Worm (Caenorhabditis elegans) whole organism, L1 larva: ENCODE data around the gene nlp-29.

Experiments used
- Y116A8C.19 ChIP-seq: sonication (generic microtip); optimal IDR thresholded peaks from 2 replicates; lab custom pipeline; 2016; ENCODE audit warnings: missing compliant biosample characterization, missing genetic modification characterization, borderline replicate concordance
- alr-1 ChIP-seq: fragments of 200-800 bp; sonication (Bioruptor generic); optimal IDR thresholded peaks from 2 replicates; lab custom pipeline; 2018; ENCODE audit warnings: borderline replicate concordance, mild to moderate bottlenecking, missing genetic modification characterization, missing compliant biosample characterization
- aly-2 ChIP-seq: fragments of 150-350 bp; optimal IDR thresholded peaks from 2 replicates; lab custom pipeline; 2014; ENCODE audit warnings: missing biosample characterization, missing genetic modification characterization
- blmp-1 ChIP-seq: fragments of 150-350 bp; optimal IDR thresholded peaks from 2 replicates; lab custom pipeline; 2014; ENCODE audit warnings: missing biosample characterization, missing genetic modification characterization
- ceh-88 ChIP-seq: fragments of 200-800 bp; sonication (Bioruptor generic); IDR thresholded peaks from 2 replicates; pipeline ENCODE4 v1.3.6; 2022; ENCODE audit warnings: missing genetic modification characterization, missing compliant biosample characterization
- dpl-1 ChIP-seq, 3 experiments: fragments of 150-350 bp in 2 of 3; sonication (generic microtip) in 1 of 3; optimal IDR thresholded peaks; 2 replicates each; lab custom pipeline; 2014 to 2017; ENCODE audit warnings: missing biosample characterization in 3 of 3, missing genetic modification characterization in 3 of 3, missing genetic modification reagents in 3 of 3
- efl-1 ChIP-seq, 4 experiments: fragments of 150-350 bp; optimal IDR thresholded peaks in 3 of 4; peaks in 1 of 4; 1 replicate in 1 of 4; 2 replicates in 3 of 4; lab custom pipeline; 2014; ENCODE audit warnings: missing biosample characterization in 2 of 4, missing genetic modification characterization in 2 of 4, missing genetic modification reagents in 2 of 4
- efl-3 ChIP-seq: fragments of 200-800 bp; sonication (Bioruptor generic); optimal IDR thresholded peaks from 2 replicates; lab custom pipeline; 2018; ENCODE audit warnings: mild to moderate bottlenecking, missing genetic modification characterization, missing compliant biosample characterization
- elt-2 ChIP-seq: sonication (generic microtip); optimal IDR thresholded peaks from 2 replicates; lab custom pipeline; 2016; ENCODE audit warnings: missing genetic modification characterization, mild to moderate bottlenecking, inconsistent platforms, missing compliant biosample characterization, missing genetic modification reagents
- elt-3 ChIP-seq, 6 experiments: fragments of 150-350 bp in 1 of 6; sonication (generic microtip); optimal IDR thresholded peaks; 2 replicates each; lab custom pipeline; 2017 to 2018; ENCODE audit warnings: missing biosample characterization in 6 of 6, missing genetic modification characterization in 6 of 6, inconsistent platforms in 1 of 6
- irx-1 ChIP-seq: sonication (generic microtip); optimal IDR thresholded peaks from 2 replicates; lab custom pipeline; 2016; ENCODE audit warnings: missing genetic modification characterization, missing compliant biosample characterization
- lin-14 ChIP-seq: fragments of 200-800 bp; sonication (Bioruptor generic); optimal IDR thresholded peaks from 2 replicates; lab custom pipeline; 2018; ENCODE audit warnings: mild to moderate bottlenecking, missing genetic modification characterization, moderate library complexity, missing compliant biosample characterization
- lin-35 ChIP-seq, 2 experiments: fragments of 150-350 bp; optimal IDR thresholded peaks; 2 replicates each; lab custom pipeline; 2014; ENCODE audit warnings: missing biosample characterization in 2 of 2, missing genetic modification characterization in 2 of 2, missing genetic modification reagents in 2 of 2
- mef-2 ChIP-seq: fragments of 150-350 bp; optimal IDR thresholded peaks from 2 replicates; lab custom pipeline; 2014; ENCODE audit warnings: missing biosample characterization, missing genetic modification characterization
- mep-1 ChIP-seq: fragments of 150-350 bp; optimal IDR thresholded peaks from 2 replicates; lab custom pipeline; 2014; ENCODE audit warnings: missing biosample characterization, missing genetic modification characterization
- nhr-11 ChIP-seq: fragments of 150-350 bp; optimal IDR thresholded peaks from 2 replicates; lab custom pipeline; 2014; ENCODE audit warnings: missing biosample characterization, missing genetic modification characterization
- nhr-12 ChIP-seq: sonication (generic microtip); optimal IDR thresholded peaks from 2 replicates; lab custom pipeline; 2017; ENCODE audit warnings: missing biosample characterization, missing genetic modification characterization
- nhr-20 ChIP-seq: sonication (generic microtip); optimal IDR thresholded peaks from 2 replicates; lab custom pipeline; 2016; ENCODE audit warnings: mild to moderate bottlenecking, missing genetic modification characterization, missing compliant biosample characterization
- nhr-237 ChIP-seq: fragments of 150-350 bp; optimal IDR thresholded peaks from 2 replicates; lab custom pipeline; 2014; ENCODE audit warnings: missing biosample characterization, missing genetic modification characterization
- nhr-71 ChIP-seq: sonication (generic microtip); optimal IDR thresholded peaks from 2 replicates; lab custom pipeline; 2016; ENCODE audit warnings: mild to moderate bottlenecking, missing genetic modification characterization, moderate library complexity, missing compliant biosample characterization
- nhr-76 ChIP-seq: sonication (generic microtip); optimal IDR thresholded peaks from 2 replicates; lab custom pipeline; 2017; ENCODE audit warnings: missing biosample characterization, missing genetic modification characterization
- nhr-77 ChIP-seq: fragments of 150-350 bp; optimal IDR thresholded peaks from 2 replicates; lab custom pipeline; 2014; ENCODE audit warnings: missing biosample characterization, missing genetic modification characterization
- nhr-84 ChIP-seq: sonication (generic microtip); optimal IDR thresholded peaks from 2 replicates; lab custom pipeline; 2017; ENCODE audit warnings: missing biosample characterization, missing genetic modification characterization
- nhr-85 ChIP-seq: sonication (generic microtip); peaks from one replicate; lab custom pipeline; 2016; ENCODE audit warnings: missing genetic modification characterization, inconsistent platforms, missing compliant biosample characterization
- nhr-90 ChIP-seq: sonication (generic microtip); optimal IDR thresholded peaks from 2 replicates; lab custom pipeline; 2016; ENCODE audit warnings: mild to moderate bottlenecking, missing genetic modification characterization, missing compliant biosample characterization; ENCODE audit not compliant: poor library complexity
- snu-23 ChIP-seq: sonication (generic microtip); optimal IDR thresholded peaks from 2 replicates; lab custom pipeline; 2016; ENCODE audit warnings: missing genetic modification characterization, missing compliant biosample characterization
- sox-4 ChIP-seq: sonication (generic microtip); optimal IDR thresholded peaks from 2 replicates; lab custom pipeline; 2016; ENCODE audit warnings: missing genetic modification characterization, missing compliant biosample characterization
- sptf-1 ChIP-seq: fragments of 150-350 bp; optimal IDR thresholded peaks from 2 replicates; lab custom pipeline; 2014; ENCODE audit warnings: missing biosample characterization, missing genetic modification characterization
- sup-37 ChIP-seq: fragments of 200-800 bp; sonication (Bioruptor generic); optimal IDR thresholded peaks from 2 replicates; lab custom pipeline; 2018; ENCODE audit warnings: mild to moderate bottlenecking, missing genetic modification characterization, missing compliant biosample characterization
- swsn-7 ChIP-seq: sonication (generic microtip); optimal IDR thresholded peaks from 2 replicates; lab custom pipeline; 2016; ENCODE audit warnings: missing genetic modification characterization, missing compliant biosample characterization
- xbp-1 ChIP-seq: sonication (generic microtip); optimal IDR thresholded peaks from 2 replicates; lab custom pipeline; 2016; ENCODE audit warnings: missing genetic modification characterization, missing compliant biosample characterization
- ztf-11 ChIP-seq, 2 experiments: sonication (generic microtip); optimal IDR thresholded peaks; 2 replicates each; lab custom pipeline; 2016 to 2017; ENCODE audit warnings: missing genetic modification characterization in 2 of 2, missing biosample characterization in 1 of 2, missing compliant biosample characterization in 1 of 2

The nlp-29 gene

ce11 chrV:3957608-3958007 lies 26.6 kb upstream of the nlp-29 start, which contains the start of gene cyp-34A5:
TSS of gene cyp-34A5 (minus strand) at chrV:3957708.
- peak; percentile 30 for TF ChIP-seq nhr-20
- no peak for TF ChIP-seq nhr-237 (tag; lab: Kevin White, UChicago)
- no peak for TF ChIP-seq dpl-1 (GFP tag; optimal IDR thresholded peaks at IDR 0.05; lab: Kevin White, UChicago)
- no peak for TF ChIP-seq nhr-11 (tag; lab: Kevin White, UChicago)
- TF ChIP-seq swsn-7, result no peak
- no peak for TF ChIP-seq ztf-11 (tag; optimal IDR thresholded peaks at IDR 0.05; lab: Kevin White, UChicago)
- TF ChIP-seq nhr-84 (tag; lab: Kevin White, UChicago), result no peak

DNA sequence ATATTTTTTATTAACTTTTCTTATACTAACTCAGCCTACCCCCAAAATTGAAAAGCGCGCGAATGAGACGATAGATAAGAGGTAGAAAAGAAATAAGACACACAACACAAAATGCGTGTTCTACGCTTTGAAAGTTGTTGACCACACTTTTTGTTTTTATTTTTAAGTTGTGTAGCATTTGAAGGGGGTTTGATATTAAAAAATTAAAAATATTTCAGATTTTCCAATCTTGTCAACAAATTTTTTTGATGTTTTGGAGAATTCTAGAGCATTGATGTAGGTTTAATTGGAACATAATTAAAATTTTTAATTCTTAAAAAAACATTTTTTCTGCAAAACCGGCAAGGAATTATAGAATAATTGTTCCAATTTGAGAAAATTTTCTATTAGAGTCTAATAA lies 23.0 kb upstream of the nlp-29 start, which contains the start of gene cyp-34A6:
cyp-34A6 (minus strand) TSS at position 101 of the 400 bp plus-strand sequence.
- TF ChIP-seq nhr-77 (tag; lab: Kevin White, UChicago) (no peak), mef-2 (tag; lab: Kevin White, UChicago) (no peak), nhr-12 (tag; lab: Kevin White, UChicago) (no peak), elt-2 (no peak), sup-37 (GFP tag; lab: Kevin White, UChicago) (no peak), irx-1 (no peak), dpl-1 (GFP tag; optimal IDR thresholded peaks at IDR 0.05; lab: Kevin White, UChicago) (no peak), sptf-1 (tag; lab: Kevin White, UChicago) (no peak), mep-1 (tag; lab: Kevin White, UChicago) (no peak), xbp-1 (tag; lab: Kevin White, UChicago) (no peak), sox-4 (tag; lab: Kevin White, UChicago) (no peak), elt-3 (tag; optimal IDR thresholded peaks at IDR 0.05; lab: Kevin White, UChicago) (no peak)

DNA sequence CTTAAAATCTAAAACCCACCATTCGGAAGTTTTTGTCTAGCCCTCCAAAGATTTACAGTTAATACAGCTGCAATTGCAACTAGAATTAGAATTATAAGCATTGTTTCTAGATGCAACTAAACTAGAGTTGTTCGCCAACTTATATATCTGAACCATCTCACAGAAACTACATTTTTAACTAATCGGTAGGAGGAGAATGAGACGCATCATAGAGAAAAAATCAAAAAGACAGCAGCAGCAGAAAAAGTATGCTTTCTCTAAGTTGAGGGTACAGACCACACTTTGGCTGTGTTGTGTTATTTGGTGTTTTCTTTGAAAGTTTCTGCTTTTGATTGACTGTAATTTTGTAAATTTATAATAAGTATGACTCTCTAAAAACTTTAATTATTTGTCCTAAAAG lies 20.5 kb upstream of the nlp-29 start, which contains the start of gene cyp-34A7:
cyp-34A7 (minus strand) TSS at position 101 of the 400 bp plus-strand sequence.
- TF ChIP-seq elt-3 (tag; optimal IDR thresholded peaks at IDR 0.05; lab: Kevin White, UChicago), result no peak
- no peak for TF ChIP-seq efl-3 (GFP tag; lab: Kevin White, UChicago)
- no peak for TF ChIP-seq Y116A8C.19
- TF ChIP-seq swsn-7, result no peak
- TF ChIP-seq, all 84 proteins: peak for 0

DNA sequence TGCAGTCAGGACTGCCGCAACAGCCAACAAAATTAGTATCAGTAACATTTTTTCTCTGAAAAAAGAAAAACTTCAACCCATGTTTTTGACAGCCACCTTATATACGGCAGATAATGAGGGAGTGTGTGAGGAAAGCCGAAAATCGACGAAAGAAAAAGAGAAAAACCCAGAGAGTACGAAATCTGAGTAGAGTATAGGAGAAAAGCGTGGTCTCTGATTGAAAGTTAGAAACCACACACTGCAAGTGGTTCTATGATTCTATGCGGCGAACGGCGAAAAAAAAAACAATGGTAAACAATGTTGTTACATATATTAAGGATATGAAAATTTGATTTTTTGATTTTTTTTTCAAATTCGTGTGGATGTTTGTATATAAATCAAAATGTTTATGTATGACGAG lies 16.5 kb upstream of the nlp-29 start, which contains the start of gene cyp-34A8:
cyp-34A8 (minus strand) TSS at position 62 of the 400 bp plus-strand sequence.
- TF ChIP-seq lin-14 (GFP tag; lab: Kevin White, UChicago) (peak; percentile 62), mep-1 (tag; lab: Kevin White, UChicago) (peak; percentile 38), elt-3 (tag; optimal IDR thresholded peaks at IDR 0.05; lab: Kevin White, UChicago) (peak in 2 of 6 experiments; percentile 6 to 38), nhr-20 (peak; percentile 74), nhr-76 (tag; lab: Kevin White, UChicago) (no peak), snu-23 (peak; percentile 27), lin-35 (GFP tag; optimal IDR thresholded peaks at IDR 0.05; lab: Kevin White, UChicago) (peak in 1 of 2 experiments; percentile 6), alr-1 (no peak), efl-1 (optimal IDR thresholded peaks at IDR 0.05; lab: Kevin White, UChicago) (no peak), efl-1 (GFP tag; optimal IDR thresholded peaks at IDR 0.05 in 1 of 2; lab: Kevin White, UChicago) (peak in 1 of 2 experiments; percentile 68), nhr-71 (tag; lab: Kevin White, UChicago) (peak; percentile 29), nhr-90 (peak; percentile 15), aly-2 (tag; lab: Kevin White, UChicago) (no peak), blmp-1 (tag; lab: Kevin White, UChicago) (peak; percentile 73)

DNA sequence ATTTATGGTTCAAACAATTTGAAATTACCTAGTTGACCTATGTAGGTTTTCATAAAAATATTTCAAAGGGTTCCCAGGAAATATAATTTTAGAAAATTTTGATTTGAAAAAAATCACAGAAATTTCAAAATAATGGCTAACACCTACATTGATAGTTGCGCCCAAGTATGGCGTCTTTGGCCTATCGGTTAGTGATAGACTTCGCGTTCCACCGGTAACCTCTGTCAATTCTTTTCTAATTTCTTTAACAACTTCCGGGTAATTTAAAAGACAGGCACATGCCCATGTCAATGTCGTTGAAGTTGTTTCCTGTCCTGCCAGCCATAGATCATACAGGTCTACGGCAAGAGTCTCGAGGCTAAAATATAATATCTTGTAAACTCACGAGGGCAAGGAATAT lies 15.3 kb upstream of the nlp-29 start:
- TF ChIP-seq ceh-88 (GFP tag; lab: Robert Waterston, UW) (no peak), nhr-85 (tag; lab: Kevin White, UChicago) (no peak), nhr-77 (tag; lab: Kevin White, UChicago) (no peak), lin-35 (GFP tag; optimal IDR thresholded peaks at IDR 0.05; lab: Kevin White, UChicago) (no peak), nhr-237 (tag; lab: Kevin White, UChicago) (no peak), nhr-11 (tag; lab: Kevin White, UChicago) (no peak)
